Worm (Caenorhabditis elegans) whole organism, midembryonic: Measurements from ENCODE around the gene lim-4.

Experiments
- cog-1 ChIP-seq: sonication (generic microtip); optimal IDR thresholded peaks from 2 replicates; lab custom pipeline; 2016; ENCODE audit warnings: missing genetic modification characterization, missing compliant biosample characterization
- flt-1 ChIP-seq: fragments of 200-800 bp; sonication (Bioruptor generic); IDR thresholded peaks from 2 replicates; pipeline ENCODE4 v1.3.6; 2022; ENCODE audit warnings: missing genetic modification characterization, missing compliant biosample characterization
- med-1 ChIP-seq: sonication (generic microtip); optimal IDR thresholded peaks from 2 replicates; lab custom pipeline; 2017; ENCODE audit warnings: missing genetic modification characterization, mild to moderate bottlenecking, missing compliant biosample characterization, antibody characterized with exemption, missing genetic modification reagents; ENCODE audit not compliant: insufficient read depth
- ref-1 ChIP-seq: fragments of 200-800 bp; sonication (Bioruptor generic); conservative IDR thresholded peaks from 2 replicates; pipeline ENCODE4 v1.3.6; 2022; ENCODE audit warnings: missing genetic modification reagents, missing genetic modification characterization, missing compliant biosample characterization
- tab-1 ChIP-seq: fragments of 200-800 bp; sonication (Bioruptor generic); IDR thresholded peaks from 2 replicates; pipeline ENCODE4 v1.3.6; 2022; ENCODE audit warnings: missing genetic modification characterization, missing compliant biosample characterization
- ztf-23 ChIP-seq: fragments of 200-800 bp; sonication (Bioruptor generic); IDR thresholded peaks from 2 replicates; pipeline ENCODE4 v1.3.6; 2022; ENCODE audit warnings: missing genetic modification reagents, missing genetic modification characterization, missing compliant biosample characterization
- ztf-29 ChIP-seq: fragments of 200-800 bp; sonication (Bioruptor generic); IDR thresholded peaks from 2 replicates; pipeline ENCODE4 v1.3.6; 2022; ENCODE audit warnings: missing genetic modification reagents, missing genetic modification characterization, missing compliant biosample characterization

DNA sequence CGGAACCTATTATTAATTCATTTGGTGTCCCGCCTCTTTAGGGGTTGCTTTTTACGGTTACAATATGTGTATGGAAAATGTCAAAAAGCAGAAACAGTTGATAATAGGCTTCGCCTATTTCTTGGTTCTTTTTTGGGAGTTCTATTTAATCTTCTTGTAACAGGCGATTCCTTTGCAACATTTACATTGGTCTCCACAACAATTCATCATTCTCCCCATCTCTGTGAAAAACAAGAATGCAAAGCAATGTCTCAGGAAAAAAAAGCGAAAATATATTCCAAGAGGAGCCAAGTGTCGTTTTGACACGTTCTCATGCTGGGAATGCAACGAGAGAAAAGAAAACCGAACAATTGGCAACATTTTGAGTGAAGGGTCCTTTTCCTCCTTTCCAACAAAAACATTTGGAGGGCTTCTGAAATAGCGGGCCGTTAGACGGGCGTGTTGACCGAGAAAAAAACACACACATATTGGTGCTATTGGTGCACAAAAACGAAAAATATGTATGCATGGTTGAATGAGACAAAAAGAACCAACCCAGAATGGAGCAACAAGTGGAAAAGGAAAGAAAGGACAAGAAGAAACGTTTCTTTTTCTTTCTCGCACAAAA, 44.6 kb downstream of the lim-4 start:
- no peak for TF ChIP-seq tab-1
- TF ChIP-seq med-1 (GFP tag; lab: Kevin White, UChicago): no peak
- no peak for TF ChIP-seq flt-1 (GFP tag; lab: Robert Waterston, UW)
- no peak for TF ChIP-seq cog-1 (tag; lab: Kevin White, UChicago)
- no peak for TF ChIP-seq ztf-29 (GFP tag; lab: Robert Waterston, UW)
- TF ChIP-seq ztf-23 (GFP tag; lab: Robert Waterston, UW): no peak
- TF ChIP-seq ref-1 (GFP tag; lab: Robert Waterston, UW): no peak
